Worm (Caenorhabditis elegans): Measurements from ENCODE around the gene F49H12.7.

F49H12.7 gene

ce11 chrX:2048865-2049405, 15.9 kb upstream of the F49H12.7 start:
- TF ChIP-seq flt-1 (GFP tag; IDR thresholded peaks at IDR 0.05) (no peak), tbx-37 (GFP tag; conservative IDR thresholded peaks at IDR 0.05) (no peak), tra-4 (tag; optimal IDR thresholded peaks at IDR 0.05) (no peak), sea-1 (GFP tag; conservative IDR thresholded peaks at IDR 0.05) (no peak), scrt-1 (GFP tag; IDR thresholded peaks at IDR 0.05) (no peak), ceh-36 (tag; optimal IDR thresholded peaks at IDR 0.05) (no peak), ets-7 (tag; optimal IDR thresholded peaks at IDR 0.05) (no peak), hnd-1 (tag; optimal IDR thresholded peaks at IDR 0.05) (no peak), ama-1 (optimal IDR thresholded peaks at IDR 0.05) (no peak), B0310.2 (tag; optimal IDR thresholded peaks at IDR 0.05) (no peak), hmbx-1 (tag; optimal IDR thresholded peaks at IDR 0.05) (no peak), aly-1 (tag; optimal IDR thresholded peaks at IDR 0.05) (no peak), ceh-13 (GFP tag; optimal IDR thresholded peaks at IDR 0.05) (no peak)

- no peak for TF ChIP-seq hmbx-1 (tag; optimal IDR thresholded peaks at IDR 0.05)
- no peak for TF ChIP-seq ama-1 (optimal IDR thresholded peaks at IDR 0.05)
- TF ChIP-seq flt-1 (GFP tag; IDR thresholded peaks at IDR 0.05), result no peak
- no peak for TF ChIP-seq scrt-1 (GFP tag; IDR thresholded peaks at IDR 0.05)
- no peak for TF ChIP-seq hmg-4 (GFP tag; optimal IDR thresholded peaks at IDR 0.05)
- no peak for TF ChIP-seq ceh-13 (GFP tag; optimal IDR thresholded peaks at IDR 0.05)
- no peak for TF ChIP-seq B0310.2 (tag; optimal IDR thresholded peaks at IDR 0.05)
- no peak for TF ChIP-seq pes-1 (GFP tag; IDR thresholded peaks at IDR 0.05)
- no peak for TF ChIP-seq tra-4 (tag; optimal IDR thresholded peaks at IDR 0.05)
- no peak for TF ChIP-seq tbx-37 (GFP tag; conservative IDR thresholded peaks at IDR 0.05)
- TF ChIP-seq aly-1 (tag; optimal IDR thresholded peaks at IDR 0.05), result no peak
- no peak for TF ChIP-seq ets-7 (tag; optimal IDR thresholded peaks at IDR 0.05)
- TF ChIP-seq ceh-36 (tag; optimal IDR thresholded peaks at IDR 0.05), result no peak
- no peak for TF ChIP-seq hnd-1 (tag; optimal IDR thresholded peaks at IDR 0.05)
- no peak for TF ChIP-seq tbx-11 (GFP tag; IDR thresholded peaks at IDR 0.05)
- TF ChIP-seq F13C5.2 (tag; optimal IDR thresholded peaks at IDR 0.05), result no peak
- TF ChIP-seq sea-1 (GFP tag; conservative IDR thresholded peaks at IDR 0.05), result no peak
These were observed 14.6 kb upstream of the F49H12.7 start for ce11 chrX:2050212-2050611.

ce11 chrX:2051602-2052001, 13.2 kb upstream of the F49H12.7 start, which contains the start of gene Y102A11A.1:
Gene Y102A11A.1, plus strand, starts transcription at chrX:2051824.
- TF ChIP-seq ama-1 (optimal IDR thresholded peaks at IDR 0.05), result no peak
- TF ChIP-seq tbx-11 (GFP tag; IDR thresholded peaks at IDR 0.05), result no peak
- TF ChIP-seq sea-1 (GFP tag; conservative IDR thresholded peaks at IDR 0.05), result no peak
- no peak for TF ChIP-seq flt-1 (GFP tag; IDR thresholded peaks at IDR 0.05)
- TF ChIP-seq ets-7 (tag; optimal IDR thresholded peaks at IDR 0.05), result no peak
- no peak for TF ChIP-seq ceh-13 (GFP tag; optimal IDR thresholded peaks at IDR 0.05)
- TF ChIP-seq hmg-4 (GFP tag; optimal IDR thresholded peaks at IDR 0.05), result no peak
- no peak for TF ChIP-seq aly-1 (tag; optimal IDR thresholded peaks at IDR 0.05)
- no peak for TF ChIP-seq tra-4 (tag; optimal IDR thresholded peaks at IDR 0.05)
- TF ChIP-seq pes-1 (GFP tag; IDR thresholded peaks at IDR 0.05), result no peak
- no peak for TF ChIP-seq hmbx-1 (tag; optimal IDR thresholded peaks at IDR 0.05)
- TF ChIP-seq F13C5.2 (tag; optimal IDR thresholded peaks at IDR 0.05), result no peak
- TF ChIP-seq scrt-1 (GFP tag; IDR thresholded peaks at IDR 0.05), result no peak
- TF ChIP-seq ceh-36 (tag; optimal IDR thresholded peaks at IDR 0.05), result no peak
- no peak for TF ChIP-seq hnd-1 (tag; optimal IDR thresholded peaks at IDR 0.05)
- TF ChIP-seq B0310.2 (tag; optimal IDR thresholded peaks at IDR 0.05), result no peak
- no peak for TF ChIP-seq tbx-37 (GFP tag; conservative IDR thresholded peaks at IDR 0.05)

ce11 chrX:2056875-2057274, 8.0 kb upstream of the F49H12.7 start:
- TF ChIP-seq tbx-37 (GFP tag; conservative IDR thresholded peaks at IDR 0.05), result 0 out of 2 replicates have a peak, but pooled peaks have one; percentile 3

- TF ChIP-seq scrt-1 (GFP tag; IDR thresholded peaks at IDR 0.05) (0 out of 2 replicates have a peak, but pooled peaks have one; percentile 48), tbx-37 (GFP tag; conservative IDR thresholded peaks at IDR 0.05) (peak; percentile 25; the same call in 1 of the 2 replicates), tbx-11 (GFP tag; IDR thresholded peaks at IDR 0.05) (peak; percentile 62; the same call in 1 of the 2 replicates), sea-1 (GFP tag; conservative IDR thresholded peaks at IDR 0.05) (peak; percentile 81), flt-1 (GFP tag; IDR thresholded peaks at IDR 0.05) (peak; percentile 84; the same call in 1 of the 2 replicates), pes-1 (GFP tag; IDR thresholded peaks at IDR 0.05) (peak; percentile 89)
These were observed 6.9 kb upstream of the F49H12.7 start for ce11 chrX:2057828-2058418.

- 0 out of 2 replicates have a peak, but pooled peaks have one; percentile 17 for TF ChIP-seq sea-1 (GFP tag; conservative IDR thresholded peaks at IDR 0.05)
These were observed 6.1 kb upstream of the F49H12.7 start for ce11 chrX:2058498-2059349.

ce11 chrX:2068294-2068693, 3.5 kb downstream of the F49H12.7 start:
- no peak for TF ChIP-seq ceh-36 (tag; optimal IDR thresholded peaks at IDR 0.05)
- TF ChIP-seq aly-1 (tag; optimal IDR thresholded peaks at IDR 0.05), result no peak
- TF ChIP-seq sea-1 (GFP tag; conservative IDR thresholded peaks at IDR 0.05), result no peak

All from whole organism, early embryonic.